Worm (Caenorhabditis elegans) whole organism, midembryonic: ENCODE results near the gene nhr-9.

ENCODE experiments used
- flt-1 ChIP-seq: fragments of 200-800 bp; sonication (Bioruptor generic); IDR thresholded peaks from 2 replicates; pipeline ENCODE4 v1.3.6; 2022; ENCODE audit warnings: missing genetic modification characterization, missing compliant biosample characterization
- tab-1 ChIP-seq: fragments of 200-800 bp; sonication (Bioruptor generic); IDR thresholded peaks from 2 replicates; pipeline ENCODE4 v1.3.6; 2022; ENCODE audit warnings: missing genetic modification characterization, missing compliant biosample characterization

- TF ChIP-seq tab-1 (no peak), flt-1 (GFP tag; lab: Robert Waterston, UW) (no peak)
Observed at ce11 chrIII:7080689-7081088, 14.6 kb upstream of the nhr-9 start, which contains the start of gene ZK418.7.
